Fruit fly (Drosophila melanogaster) whole organism, prepupa: ENCODE data around the gene CG10700.

ENCODE experiments used
- CG10669 ChIP-seq: fragments of 200-800 bp; sonication (Bioruptor generic); optimal IDR thresholded peaks from 3 replicates; lab custom pipeline; 2018; ENCODE audit warnings: missing biosample characterization, mild to moderate bottlenecking, missing genetic modification characterization, moderate library complexity
- Smox ChIP-seq: fragments of 200-800 bp; sonication (Bioruptor generic); optimal IDR thresholded peaks from 3 replicates; lab custom pipeline; 2016; ENCODE audit warnings: missing biosample characterization, missing genetic modification characterization

DNA sequence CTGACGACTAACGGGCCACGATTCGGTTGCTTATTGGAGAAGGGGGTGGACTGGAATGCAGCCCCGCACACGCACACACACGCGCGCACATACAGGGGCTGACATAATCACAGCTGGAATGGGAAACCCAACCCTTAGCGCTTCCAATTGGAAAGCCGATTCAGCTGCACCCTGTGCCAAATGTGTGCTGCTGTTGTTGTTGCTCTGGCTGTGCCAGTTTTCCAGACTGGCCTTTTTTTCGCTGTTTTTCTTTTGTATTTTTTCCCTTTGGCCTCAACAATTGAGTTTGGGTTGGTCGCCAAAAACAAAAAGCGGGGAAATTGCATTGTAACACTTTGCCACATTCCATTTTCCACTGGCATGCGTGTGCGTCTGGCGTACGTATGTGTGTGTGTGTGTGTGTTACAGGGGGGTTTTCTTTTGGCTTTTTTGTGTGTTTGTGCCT is 4.5 kb upstream of the CG10700 start:
- TF ChIP-seq CG10669 (GFP tag; lab: Kevin White, UChicago) (no peak), Smox (GFP tag; lab: Kevin White, UChicago) (no peak)
